Fruit fly (Drosophila melanogaster): ENCODE data around the gene CG9231.

DNA sequence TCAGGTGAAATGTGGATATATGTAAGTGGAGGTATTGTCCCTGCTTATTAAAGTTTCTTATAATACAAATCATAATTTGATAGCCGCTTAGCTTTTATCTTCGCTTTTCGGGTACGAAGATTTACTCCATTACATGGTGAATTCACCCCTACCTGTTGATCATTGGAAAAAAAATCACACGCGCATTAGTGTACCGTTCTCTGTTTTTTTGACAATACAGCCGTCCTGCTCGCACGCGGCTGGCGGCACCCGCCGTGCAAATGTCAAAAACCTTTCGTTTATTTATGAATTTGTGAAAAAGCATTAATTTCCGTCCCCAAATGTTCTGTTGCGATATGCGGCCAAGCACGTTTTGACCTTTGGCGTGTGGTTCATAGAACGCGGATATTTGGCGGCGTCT, 46.1 kb upstream of the CG9231 start:
- TF ChIP-seq CTCF (optimal IDR thresholded peaks at IDR 0.05), result no peak
- TF ChIP-seq CG8478 (optimal IDR thresholded peaks at IDR 0.05), result no peak

All from S2 (cell line).